Worm (Caenorhabditis elegans): Measurements from ENCODE around the gene ucr-2.3.

ce11 chrIII:901600-902250, 22.1 kb downstream of the ucr-2.3 start:
- TF ChIP-seq hmbx-1 (tag; optimal IDR thresholded peaks at IDR 0.05) (no peak), tra-4 (tag; optimal IDR thresholded peaks at IDR 0.05) (no peak), aly-1 (tag; optimal IDR thresholded peaks at IDR 0.05) (no peak), B0310.2 (tag; optimal IDR thresholded peaks at IDR 0.05) (no peak), ceh-13 (GFP tag; optimal IDR thresholded peaks at IDR 0.05) (no peak), ama-1 (optimal IDR thresholded peaks at IDR 0.05) (no peak), flt-1 (GFP tag; IDR thresholded peaks at IDR 0.05) (no peak), sea-1 (GFP tag; conservative IDR thresholded peaks at IDR 0.05) (no peak), scrt-1 (GFP tag; IDR thresholded peaks at IDR 0.05) (no peak), ceh-36 (tag; optimal IDR thresholded peaks at IDR 0.05) (no peak)

All from whole organism, early embryonic.